Fruit fly (Drosophila melanogaster): ENCODE results near the gene CG43401.

CG43401 gene

dm6 chr2L:1428290-1428689, at the start of gene CG43401:
CG43401 (plus strand) TSS chr2L:1428474.
- TF ChIP-seq CG8478 (optimal IDR thresholded peaks at IDR 0.05) (no peak), CTCF (optimal IDR thresholded peaks at IDR 0.05) (no peak)

DNA sequence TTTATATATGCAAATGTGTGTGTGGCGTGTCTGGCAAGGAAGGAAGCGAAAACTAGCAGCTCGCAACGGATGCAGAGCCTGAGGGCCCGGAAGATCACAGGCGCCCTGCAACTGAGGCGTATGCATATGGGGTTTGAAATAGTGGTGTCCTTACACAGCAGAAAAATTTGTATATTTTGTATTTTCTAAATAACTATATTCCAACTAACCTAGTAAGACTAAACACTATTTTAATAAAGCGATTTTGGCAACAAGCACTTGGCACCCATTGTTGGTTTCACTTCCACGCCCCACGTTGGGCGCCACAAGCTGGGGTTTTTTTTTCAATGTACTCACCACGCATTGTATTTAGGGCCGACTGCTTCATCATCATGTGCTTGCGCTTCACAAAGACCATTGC, 41.8 kb upstream of the CG43401 start:
- TF ChIP-seq CTCF (optimal IDR thresholded peaks at IDR 0.05) (no peak), CG8478 (optimal IDR thresholded peaks at IDR 0.05) (no peak)

dm6 chr2L:1387811-1388210, 40.5 kb upstream of the CG43401 start:
- no peak for TF ChIP-seq CTCF (optimal IDR thresholded peaks at IDR 0.05)
- no peak for TF ChIP-seq CG8478 (optimal IDR thresholded peaks at IDR 0.05)

- no peak for TF ChIP-seq CTCF (optimal IDR thresholded peaks at IDR 0.05)
- no peak for TF ChIP-seq CG8478 (optimal IDR thresholded peaks at IDR 0.05)
These were observed 38.0 kb upstream of the CG43401 start for dm6 chr2L:1390271-1390670.

DNA sequence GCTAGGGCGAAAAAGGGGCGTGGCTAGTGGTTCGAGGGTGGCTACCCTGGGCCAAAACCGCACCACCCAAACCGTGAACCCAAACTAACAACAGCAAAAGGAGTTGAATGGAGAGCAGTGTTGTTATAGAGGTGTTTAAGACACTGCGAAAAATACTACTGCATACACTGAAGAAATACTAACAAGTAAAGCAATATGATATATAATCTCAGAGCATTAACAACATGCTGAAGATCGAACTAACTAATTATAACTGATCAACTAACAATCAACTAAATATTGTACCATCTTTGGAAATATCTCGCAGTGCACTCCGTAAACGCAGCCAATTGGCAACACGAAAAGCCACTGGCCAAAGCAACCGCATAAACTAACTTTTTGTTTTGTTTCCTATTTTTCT, 34.7 kb upstream of the CG43401 start:
- no peak for TF ChIP-seq CG8478 (optimal IDR thresholded peaks at IDR 0.05)
- TF ChIP-seq CTCF (optimal IDR thresholded peaks at IDR 0.05), result no peak

dm6 chr2L:1399434-1399833, 28.8 kb upstream of the CG43401 start:
- TF ChIP-seq CG8478 (optimal IDR thresholded peaks at IDR 0.05) (no peak), CTCF (optimal IDR thresholded peaks at IDR 0.05) (no peak)

DNA sequence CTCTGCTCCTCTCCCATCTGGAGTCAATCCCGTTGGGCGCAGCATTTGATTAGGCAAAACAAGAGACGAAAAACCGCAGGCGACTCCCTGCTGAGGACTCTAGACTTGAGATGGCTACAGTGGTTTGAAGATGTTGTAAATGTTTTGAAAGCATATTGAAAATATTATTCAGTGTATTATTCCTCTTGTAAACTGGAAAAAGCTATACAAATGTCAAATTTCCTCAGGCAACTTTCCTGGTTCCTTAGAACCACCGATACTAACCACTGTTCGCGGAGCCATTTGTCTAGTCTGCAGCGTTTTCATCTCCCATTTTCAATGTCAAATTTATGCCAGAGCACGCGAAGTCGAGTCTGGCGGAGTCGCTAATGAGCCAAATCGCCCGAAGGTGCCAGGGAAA, 25.5 kb upstream of the CG43401 start:
- no peak for TF ChIP-seq CTCF (optimal IDR thresholded peaks at IDR 0.05)
- TF ChIP-seq CG8478 (optimal IDR thresholded peaks at IDR 0.05), result no peak

- no peak for TF ChIP-seq CTCF (optimal IDR thresholded peaks at IDR 0.05)
- TF ChIP-seq CG8478 (optimal IDR thresholded peaks at IDR 0.05), result no peak
These were observed 23.3 kb upstream of the CG43401 start for dm6 chr2L:1404896-1405453.

DNA sequence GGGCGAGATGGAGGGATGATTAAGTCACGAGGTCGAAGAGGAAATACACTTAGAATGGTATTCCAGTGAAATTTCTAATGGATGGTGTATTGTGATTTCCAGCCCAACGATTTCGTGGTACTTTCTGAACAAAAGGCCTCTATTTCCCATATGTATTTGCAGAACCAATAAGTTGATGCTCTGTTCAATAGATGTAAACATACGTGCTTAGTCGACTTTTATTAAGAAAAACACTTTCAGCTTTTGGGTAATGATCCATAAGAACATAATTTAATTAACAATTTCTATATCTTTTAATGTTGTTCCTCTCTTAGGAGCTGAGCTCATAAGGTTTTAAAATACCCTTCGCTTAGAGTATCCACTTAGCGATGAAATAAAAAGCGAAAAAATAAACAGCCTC, 22.7 kb upstream of the CG43401 start:
- no peak for TF ChIP-seq CG8478 (optimal IDR thresholded peaks at IDR 0.05)
- TF ChIP-seq CTCF (optimal IDR thresholded peaks at IDR 0.05), result no peak

DNA sequence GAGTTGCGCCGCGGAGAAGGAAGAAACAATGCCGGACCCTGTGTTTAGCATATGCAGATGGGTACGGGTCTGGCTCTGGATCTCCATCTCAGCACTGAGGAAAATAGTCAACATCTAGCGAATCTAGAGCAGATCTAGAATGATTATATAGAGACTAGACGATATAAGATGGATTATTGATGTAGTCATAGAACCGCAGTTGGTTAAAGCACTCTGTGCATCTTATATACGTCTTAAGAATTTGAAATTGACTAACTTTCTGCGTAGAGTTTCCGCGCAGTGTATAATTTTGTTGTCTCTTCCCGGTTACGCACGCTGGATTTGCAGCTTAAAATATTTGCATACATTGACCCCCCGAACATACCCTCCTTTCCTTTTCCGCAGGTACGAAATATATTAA, 18.6 kb upstream of the CG43401 start:
- TF ChIP-seq CTCF (optimal IDR thresholded peaks at IDR 0.05), result no peak
- TF ChIP-seq CG8478 (optimal IDR thresholded peaks at IDR 0.05), result no peak

DNA sequence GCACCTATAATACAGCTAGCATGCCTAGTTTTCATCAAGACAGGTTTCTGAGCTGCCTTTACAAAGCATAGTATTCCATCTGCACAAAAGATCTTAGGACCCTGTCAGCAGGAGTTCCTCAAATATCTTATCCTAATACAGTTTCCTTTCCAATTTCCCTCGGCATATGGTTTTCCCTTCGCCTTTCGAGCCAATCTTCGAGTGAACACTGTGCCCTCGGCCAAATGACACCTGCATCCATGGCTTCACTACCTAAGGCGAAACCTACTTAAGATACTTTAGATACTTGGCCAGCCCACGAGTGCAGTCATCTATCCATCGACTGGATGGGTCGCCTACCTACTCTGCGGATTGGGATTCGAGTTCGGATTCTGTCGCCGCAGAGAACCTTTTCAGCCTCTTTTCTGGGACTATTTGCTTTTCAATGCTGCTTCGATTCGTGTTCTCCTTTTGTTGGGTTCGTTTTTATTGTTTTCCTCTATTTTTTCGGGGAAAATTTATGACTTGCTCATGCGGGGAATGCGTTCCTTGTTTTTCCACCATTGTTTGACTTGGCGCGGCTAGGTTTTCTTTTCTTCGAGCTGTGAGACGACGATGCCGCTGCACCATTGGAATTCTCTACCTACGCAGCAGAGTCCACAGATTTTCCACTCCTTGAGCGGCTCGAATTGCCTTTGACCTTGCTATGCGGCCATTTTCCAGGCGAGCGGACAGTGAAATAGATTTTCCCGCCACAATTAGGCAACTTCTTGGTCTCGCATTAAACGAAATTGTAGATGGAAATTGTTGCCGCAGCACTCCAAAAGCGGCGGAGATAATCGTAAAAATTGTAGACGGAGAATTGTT, 17.3 kb upstream of the CG43401 start:
- no peak for TF ChIP-seq CG8478 (optimal IDR thresholded peaks at IDR 0.05)
- TF ChIP-seq CTCF (optimal IDR thresholded peaks at IDR 0.05), result no peak

dm6 chr2L:1412691-1413090, 15.6 kb upstream of the CG43401 start:
- no peak for TF ChIP-seq CTCF (optimal IDR thresholded peaks at IDR 0.05)
- TF ChIP-seq CG8478 (optimal IDR thresholded peaks at IDR 0.05), result no peak

DNA sequence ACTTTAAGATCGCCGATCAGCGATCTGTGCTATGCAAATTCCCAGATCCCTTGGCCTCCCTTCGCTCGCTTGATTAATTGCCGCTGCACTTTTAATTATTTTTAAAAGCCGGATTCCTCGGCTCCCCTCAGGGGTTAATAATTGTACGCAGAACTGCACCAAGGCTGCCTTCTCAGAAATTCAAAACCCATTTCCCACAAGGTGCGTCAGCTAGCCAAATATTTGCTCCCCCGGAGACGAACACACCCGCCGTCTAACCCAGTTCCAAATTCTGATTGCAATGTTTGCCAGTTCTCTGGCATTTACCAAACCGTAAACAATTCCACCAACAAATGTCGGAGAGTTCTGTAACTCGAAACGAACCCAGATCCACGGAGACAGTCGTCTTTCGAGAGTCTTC, 14.3 kb upstream of the CG43401 start:
- TF ChIP-seq CTCF (optimal IDR thresholded peaks at IDR 0.05), result no peak
- TF ChIP-seq CG8478 (optimal IDR thresholded peaks at IDR 0.05), result no peak

DNA sequence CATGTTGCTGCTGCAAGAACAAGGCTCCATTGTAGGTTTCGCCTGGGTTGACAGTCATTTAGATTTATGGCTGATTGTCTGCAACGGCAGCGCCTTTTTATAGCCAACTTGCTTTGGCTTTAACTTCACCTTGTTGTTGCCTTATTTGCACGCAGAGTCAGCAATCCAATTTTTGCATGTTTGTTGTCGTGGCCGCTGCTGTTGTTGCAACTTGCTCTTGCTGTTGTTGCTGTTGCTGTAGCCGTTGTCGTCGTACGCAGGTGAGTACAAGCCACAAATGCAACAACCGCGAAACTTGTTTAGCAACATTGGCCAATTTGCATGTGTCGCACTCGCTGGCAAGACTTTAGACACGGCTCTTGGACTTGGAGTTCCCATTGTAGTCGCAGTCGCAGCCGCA, 12.7 kb upstream of the CG43401 start:
- TF ChIP-seq CTCF (optimal IDR thresholded peaks at IDR 0.05), result no peak
- TF ChIP-seq CG8478 (optimal IDR thresholded peaks at IDR 0.05), result no peak

dm6 chr2L:1418129-1418746, 10.0 kb upstream of the CG43401 start:
- no peak for TF ChIP-seq CG8478 (optimal IDR thresholded peaks at IDR 0.05)
- no peak for TF ChIP-seq CTCF (optimal IDR thresholded peaks at IDR 0.05)

- TF ChIP-seq CG8478 (optimal IDR thresholded peaks at IDR 0.05) (no peak), CTCF (optimal IDR thresholded peaks at IDR 0.05) (no peak)
These were observed 8.6 kb upstream of the CG43401 start for dm6 chr2L:1419656-1420055.

Measured in S2 (cell line).